Fruit fly (Drosophila melanogaster) whole organism, embryonic: ENCODE results near the gene Dif.

Source experiments
- Bdp1 ChIP-seq: fragments of 200-800 bp; sonication (Bioruptor generic); optimal IDR thresholded peaks from 3 replicates; lab custom pipeline; 2016; ENCODE audit warnings: missing biosample characterization, missing genetic modification characterization
- Bteb2 ChIP-seq: fragments of 200-800 bp; sonication (Bioruptor generic); optimal IDR thresholded peaks from 2 replicates; lab custom pipeline; 2016; ENCODE audit warnings: missing biosample characterization, missing genetic modification characterization
- CG10654 ChIP-seq: fragments of 200-800 bp; sonication (Bioruptor generic); optimal IDR thresholded peaks from 2 replicates; lab custom pipeline; 2016; ENCODE audit warnings: missing biosample characterization, missing genetic modification characterization
- CG15601 ChIP-seq: fragments of 200-800 bp; sonication (Bioruptor generic); optimal IDR thresholded peaks from 3 replicates; lab custom pipeline; 2019; ENCODE audit warnings: missing biosample characterization, mild to moderate bottlenecking, missing genetic modification characterization, moderate library complexity
- CG16779 ChIP-seq: fragments of 200-800 bp; sonication (Bioruptor generic); IDR thresholded peaks from 2 replicates; pipeline ENCODE4 v1.3.6; 2022; ENCODE audit warnings: missing biosample characterization, missing genetic modification characterization
- CG17359 ChIP-seq: fragments of 200-800 bp; sonication (Bioruptor generic); optimal IDR thresholded peaks from 3 replicates; lab custom pipeline; 2018; ENCODE audit warnings: missing biosample characterization, mild to moderate bottlenecking, missing genetic modification characterization, moderate library complexity
- CG18262 ChIP-seq: fragments of 200-800 bp; optimal IDR thresholded peaks from 3 replicates; lab custom pipeline; 2019; ENCODE audit warnings: missing biosample characterization, mild to moderate bottlenecking, missing genetic modification characterization, moderate library complexity
- CG18599 ChIP-seq: fragments of 200-800 bp; sonication (Bioruptor generic); optimal IDR thresholded peaks from 3 replicates; lab custom pipeline; 2017; ENCODE audit warnings: missing biosample characterization, missing genetic modification characterization, mild to moderate bottlenecking, moderate library complexity, missing genetic modification reagents
- CG2116 ChIP-seq: fragments of 200-800 bp; sonication (Bioruptor generic); optimal IDR thresholded peaks from 3 replicates; lab custom pipeline; 2018; ENCODE audit warnings: missing biosample characterization, mild to moderate bottlenecking, missing genetic modification characterization
- CG34422 ChIP-seq: fragments of 200-800 bp; sonication (Bioruptor generic); IDR thresholded peaks from 3 replicates; pipeline ENCODE4 v1.3.6; 2022; ENCODE audit warnings: missing biosample characterization, missing genetic modification characterization
- CG5953 ChIP-seq: fragments of 200-800 bp; sonication (Bioruptor generic); IDR thresholded peaks from 2 replicates; pipeline ENCODE4 v1.3.6; 2022; ENCODE audit warnings: missing biosample characterization, missing genetic modification characterization
- CG8388 ChIP-seq: fragments of 200-800 bp; sonication (Bioruptor generic); optimal IDR thresholded peaks from 2 replicates; lab custom pipeline; 2019; ENCODE audit warnings: missing biosample characterization, mild to moderate bottlenecking, missing genetic modification characterization, moderate library complexity
- CG8765 ChIP-seq: fragments of 200-800 bp; sonication (Bioruptor generic); IDR thresholded peaks from 2 replicates; pipeline ENCODE4 v1.3.6; 2022; ENCODE audit warnings: missing biosample characterization, missing genetic modification characterization
- CG9932 ChIP-seq: fragments of 200-800 bp; sonication (Bioruptor generic); IDR thresholded peaks from 2 replicates; pipeline ENCODE4 v1.3.6; 2022; ENCODE audit warnings: missing biosample characterization, missing genetic modification characterization
- D ChIP-seq, 2 experiments: fragments of 200-800 bp in 1 of 2; fragments of >200 bp in 1 of 2; sonication (Bioruptor generic) in 1 of 2; optimal IDR thresholded peaks; 2 replicates in 1 of 2; 3 replicates in 1 of 2; lab custom pipeline; 2017; ENCODE audit warnings: mild to moderate bottlenecking in 1 of 2, missing biosample characterization in 1 of 2, missing genetic modification characterization in 1 of 2, missing genetic modification reagents in 1 of 2
- Dp ChIP-seq: fragments of 200-800 bp; sonication (Bioruptor generic); optimal IDR thresholded peaks from 2 replicates; lab custom pipeline; 2018; ENCODE audit warnings: missing biosample characterization, mild to moderate bottlenecking, missing genetic modification characterization, moderate library complexity
- Fer1 ChIP-seq: fragments of 200-800 bp; sonication (Bioruptor generic); optimal IDR thresholded peaks from 2 replicates; lab custom pipeline; 2017; ENCODE audit warnings: missing biosample characterization, mild to moderate bottlenecking, missing genetic modification characterization
- Gsc ChIP-seq: fragments of 200-800 bp; sonication (Bioruptor generic); IDR thresholded peaks from 2 replicates; pipeline ENCODE4 v1.3.6; 2022; ENCODE audit warnings: missing biosample characterization, missing genetic modification characterization
- HLH54F ChIP-seq: fragments of 200-800 bp; sonication (Bioruptor generic); optimal IDR thresholded peaks from 3 replicates; lab custom pipeline; 2016; ENCODE audit warnings: missing biosample characterization, missing genetic modification characterization
- MESR4 ChIP-seq: fragments of 200-800 bp; sonication (Bioruptor generic); optimal IDR thresholded peaks from 2 replicates; lab custom pipeline; 2018; ENCODE audit warnings: missing biosample characterization, mild to moderate bottlenecking, missing genetic modification characterization, moderate library complexity
- NC2β ChIP-seq: fragments of 200-800 bp; sonication (Bioruptor generic); optimal IDR thresholded peaks from 2 replicates; lab custom pipeline; 2016; ENCODE audit warnings: missing biosample characterization, missing genetic modification characterization
- Nf-YA ChIP-seq: fragments of 200-800 bp; sonication (Bioruptor generic); IDR thresholded peaks from 2 replicates; pipeline ENCODE4 v1.3.6; 2022; ENCODE audit warnings: missing biosample characterization, missing genetic modification characterization
- Oaz ChIP-seq: fragments of 200-800 bp; sonication (Bioruptor generic); IDR thresholded peaks from 2 replicates; pipeline ENCODE4 v1.3.6; 2022; ENCODE audit warnings: missing biosample characterization, missing genetic modification characterization
- Rx ChIP-seq: fragments of 200-800 bp; sonication (Bioruptor generic); IDR thresholded peaks from 2 replicates; pipeline ENCODE4 v1.3.6; 2022; ENCODE audit warnings: missing biosample characterization, missing genetic modification characterization
- Trl ChIP-seq, 3 experiments: fragments of >200 bp in 2 of 3; fragments of 200-800 bp in 1 of 3; sonication (Bioruptor generic) in 1 of 3; optimal IDR thresholded peaks; 2 replicates in 1 of 3; 3 replicates in 2 of 3; lab custom pipeline; 2016 to 2017; ENCODE audit warnings: missing biosample characterization in 1 of 3, missing genetic modification characterization in 1 of 3
- YL-1 ChIP-seq: fragments of 200-800 bp; sonication (Bioruptor generic); optimal IDR thresholded peaks from 3 replicates; lab custom pipeline; 2017; ENCODE audit warnings: missing biosample characterization, mild to moderate bottlenecking, missing genetic modification characterization
- al ChIP-seq: fragments of 200-800 bp; sonication (Bioruptor generic); IDR thresholded peaks from 2 replicates; pipeline ENCODE4 v1.3.6; 2022; ENCODE audit warnings: missing biosample characterization, missing genetic modification characterization
- dpn ChIP-seq, 2 experiments: fragments of 200-800 bp; sonication (Bioruptor generic); optimal IDR thresholded peaks; 3 replicates each; lab custom pipeline; 2016; ENCODE audit warnings: missing biosample characterization in 2 of 2, missing genetic modification characterization in 2 of 2
- fd102C ChIP-seq: fragments of 200-800 bp; sonication (Bioruptor generic); optimal IDR thresholded peaks from 2 replicates; lab custom pipeline; 2018; ENCODE audit warnings: missing biosample characterization, mild to moderate bottlenecking, missing genetic modification characterization, moderate library complexity
- fru ChIP-seq: fragments of >200 bp; optimal IDR thresholded peaks from 2 replicates; lab custom pipeline; 2017
- ind ChIP-seq: fragments of 200-800 bp; sonication (Bioruptor generic); optimal IDR thresholded peaks from 3 replicates; lab custom pipeline; 2016; ENCODE audit warnings: missing biosample characterization, missing genetic modification characterization
- insv ChIP-seq, 2 experiments: fragments of 200-800 bp; sonication (Bioruptor generic); optimal IDR thresholded peaks; 3 replicates each; lab custom pipeline; 2016 to 2018; ENCODE audit warnings: missing biosample characterization in 2 of 2, missing genetic modification characterization in 2 of 2
- jigr1 ChIP-seq: fragments of 200-800 bp; sonication (Bioruptor generic); IDR thresholded peaks from 3 replicates; pipeline ENCODE4 v1.3.6; 2022; ENCODE audit warnings: missing biosample characterization, missing genetic modification characterization
- klu ChIP-seq: fragments of 200-800 bp; sonication (Bioruptor generic); IDR thresholded peaks from 2 replicates; pipeline ENCODE4 v1.3.6; 2022; ENCODE audit warnings: missing biosample characterization, missing genetic modification characterization
- lov ChIP-seq, 2 experiments: fragments of 200-800 bp in 1 of 2; fragments of >200 bp in 1 of 2; sonication (Bioruptor generic) in 1 of 2; IDR thresholded peaks in 1 of 2; optimal IDR thresholded peaks in 1 of 2; 2 replicates in 1 of 2; 3 replicates in 1 of 2; pipeline versions ENCODE4 v1.3.6 to Lab custom; 2017 to 2022; ENCODE audit warnings: missing biosample characterization in 1 of 2, missing genetic modification characterization in 1 of 2
- nerfin-1 ChIP-seq: fragments of 200-800 bp; sonication (Bioruptor generic); optimal IDR thresholded peaks from 3 replicates; lab custom pipeline; 2019; ENCODE audit warnings: missing biosample characterization, mild to moderate bottlenecking, missing genetic modification characterization, moderate library complexity
- otp ChIP-seq: fragments of 200-800 bp; sonication (Bioruptor generic); IDR thresholded peaks from 3 replicates; pipeline ENCODE4, ENCODE4 v1.3.6; 2022; ENCODE audit warnings: missing biosample characterization, missing genetic modification characterization
- phol ChIP-seq: fragments of 200-800 bp; sonication (Bioruptor generic); optimal IDR thresholded peaks from 3 replicates; lab custom pipeline; 2018; ENCODE audit warnings: missing biosample characterization, mild to moderate bottlenecking, missing genetic modification characterization, moderate library complexity
- pnt ChIP-seq: fragments of 200-800 bp; sonication (Bioruptor generic); optimal IDR thresholded peaks from 3 replicates; lab custom pipeline; 2016; ENCODE audit warnings: missing biosample characterization, missing genetic modification characterization
- sens-2 ChIP-seq: fragments of 200-800 bp; sonication (Bioruptor generic); IDR thresholded peaks from 2 replicates; pipeline ENCODE4 v1.3.6; 2022; ENCODE audit warnings: missing biosample characterization, missing genetic modification characterization
- sob ChIP-seq: fragments of 200-800 bp; sonication (Bioruptor generic); IDR thresholded peaks from 2 replicates; pipeline ENCODE4 v1.3.6; 2022; ENCODE audit warnings: missing biosample characterization, missing genetic modification characterization

The Dif gene

dm6 chr2L:17410358-17410757 is 22.6 kb downstream of the Dif start, which contains the start of the genes Polr2J and CG15141 (continued):
- TF ChIP-seq pnt (GFP tag; lab: Kevin White, UChicago) (peak; percentile 51), CG2116 (GFP tag; lab: Kevin White, UChicago) (peak; percentile 71), ind (GFP tag; lab: Kevin White, UChicago) (peak; percentile 87), CG10654 (GFP tag; lab: Kevin White, UChicago) (peak; percentile 83), Oaz (GFP tag; lab: Robert Waterston, UW) (peak; percentile 56; the same call in 1 of the 2 replicates), nerfin-1 (tag; lab: Kevin White, UChicago) (peak; percentile 96), fd102C (peak; percentile 18), CG15601 (no peak), Rx (GFP tag; lab: Robert Waterston, UW) (peak; percentile 64; the same call in 1 of the 2 replicates), CG16779 (GFP tag; lab: Robert Waterston, UW) (peak; percentile 27; the same call in 1 of the 2 replicates), CG18599 (GFP tag; lab: Kevin White, UChicago) (peak; percentile 85), CG17359 (tag; lab: Kevin White, UChicago) (peak; percentile 75), sob (peak; percentile 93), lov (optimal IDR thresholded peaks at IDR 0.05; lab: Kevin White, UChicago) (no peak), lov (GFP tag; IDR thresholded peaks at IDR 0.05; lab: Robert Waterston, UW) (0 out of 3 replicates have a peak, but pooled peaks have one; percentile 63), Gsc (peak; percentile 68), fru (lab: Kevin White, UChicago) (no peak), Nf-YA (GFP tag; lab: Robert Waterston, UW) (no peak; the same call in 1 of the 2 replicates), YL-1 (peak; percentile 85), CG34422 (GFP tag; lab: Robert Waterston, UW) (peak; percentile 82; the same call in 2 of the 3 replicates), CG8765 (GFP tag; lab: Robert Waterston, UW) (peak; percentile 84), D (optimal IDR thresholded peaks at IDR 0.05; lab: Kevin White, UChicago) (no peak), D (GFP tag; optimal IDR thresholded peaks at IDR 0.05; lab: Kevin White, UChicago) (peak; percentile 71), MESR4 (GFP tag; lab: Kevin White, UChicago) (peak; percentile 23), phol (tag; lab: Kevin White, UChicago) (peak; percentile 92), jigr1 (GFP tag; lab: Robert Waterston, UW) (peak; percentile 81), Trl (optimal IDR thresholded peaks at IDR 0.05; lab: Kevin White, UChicago) (no peak), Trl (GFP tag; optimal IDR thresholded peaks at IDR 0.05; lab: Kevin White, UChicago) (peak; percentile 67), CG9932 (GFP tag; lab: Robert Waterston, UW) (peak; percentile 95), klu (GFP tag; lab: Robert Waterston, UW) (peak; percentile 88), CG18262 (no peak), CG8388 (GFP tag; lab: Kevin White, UChicago) (peak; percentile 77), dpn (GFP tag; optimal IDR thresholded peaks at IDR 0.05; lab: Kevin White, UChicago) (peak; percentile 69 to 86), insv (GFP tag; optimal IDR thresholded peaks at IDR 0.05; lab: Kevin White, UChicago) (peak in 1 of 2 experiments; percentile 49), Bdp1 (GFP tag; lab: Kevin White, UChicago) (peak; percentile 76), Bteb2 (GFP tag; lab: Kevin White, UChicago) (peak; percentile 79), al (peak; percentile 87), NC2β (peak; percentile 54), Fer1 (GFP tag; lab: Kevin White, UChicago) (no peak), CG5953 (GFP tag; lab: Robert Waterston, UW) (no peak), HLH54F (GFP tag; lab: Kevin White, UChicago) (peak; percentile 85), Dp (GFP tag; lab: Kevin White, UChicago) (peak; percentile 45), sens-2 (peak; percentile 56; the same call in 1 of the 2 replicates), otp (GFP tag; lab: Robert Waterston, UW) (peak; percentile 75; the same call in 2 of the 3 replicates)
